Fruit fly (Drosophila melanogaster) whole organism, embryonic: ENCODE data around the gene CG8173.

Experiments used
- Atf-2 ChIP-seq: fragments of 200-800 bp; sonication (Bioruptor generic); optimal IDR thresholded peaks from 2 replicates; lab custom pipeline; 2016; ENCODE audit warnings: missing biosample characterization, missing genetic modification characterization
- Atf3 ChIP-seq: fragments of 200-800 bp; sonication (Bioruptor generic); optimal IDR thresholded peaks from 3 replicates; lab custom pipeline; 2016; ENCODE audit warnings: missing biosample characterization, missing genetic modification characterization
- Bgb ChIP-seq: fragments of 200-800 bp; sonication (Bioruptor generic); IDR thresholded peaks from 2 replicates; pipeline ENCODE4 v1.3.6; 2022; ENCODE audit warnings: missing biosample characterization, missing genetic modification characterization; ENCODE audit not compliant: partially characterized antibody
- CG10147 ChIP-seq: fragments of 200-800 bp; sonication (Bioruptor generic); optimal IDR thresholded peaks from 2 replicates; lab custom pipeline; 2019; ENCODE audit warnings: missing biosample characterization, mild to moderate bottlenecking, missing genetic modification characterization, moderate library complexity
- CG10321 ChIP-seq: fragments of 200-800 bp; sonication (Bioruptor generic); IDR thresholded peaks from 2 replicates; pipeline ENCODE4 v1.3.6; 2022; ENCODE audit warnings: missing biosample characterization, missing genetic modification characterization
- CG13287 ChIP-seq: fragments of 200-800 bp; sonication (Bioruptor generic); IDR thresholded peaks from 2 replicates; pipeline ENCODE4 v1.3.6; 2022; ENCODE audit warnings: missing biosample characterization, missing genetic modification characterization; ENCODE audit not compliant: partially characterized antibody
- CG15073 ChIP-seq: fragments of 200-800 bp; sonication (Bioruptor generic); optimal IDR thresholded peaks from 2 replicates; lab custom pipeline; 2016; ENCODE audit warnings: missing biosample characterization, missing genetic modification characterization
- CG18011 ChIP-seq: fragments of 200-800 bp; sonication (Bioruptor generic); optimal IDR thresholded peaks from 2 replicates; lab custom pipeline; 2017; ENCODE audit warnings: missing biosample characterization, missing genetic modification characterization, mild to moderate bottlenecking, moderate library complexity, missing genotype
- CG2120 ChIP-seq: fragments of 200-800 bp; sonication (Bioruptor generic); optimal IDR thresholded peaks from 3 replicates; lab custom pipeline; 2016; ENCODE audit warnings: missing biosample characterization, missing genetic modification characterization
- CG2199 ChIP-seq: fragments of 200-800 bp; sonication (Bioruptor generic); IDR thresholded peaks from 3 replicates; pipeline ENCODE4 v1.3.6; 2022; ENCODE audit warnings: missing biosample characterization, missing genetic modification characterization
- CG31365 ChIP-seq: fragments of 200-800 bp; sonication (Bioruptor generic); optimal IDR thresholded peaks from 2 replicates; lab custom pipeline; 2018; ENCODE audit warnings: missing biosample characterization, mild to moderate bottlenecking, missing genetic modification characterization
- CG31441 ChIP-seq: fragments of 200-800 bp; sonication (Bioruptor generic); IDR thresholded peaks from 2 replicates; pipeline ENCODE4 v1.3.6; 2022; ENCODE audit warnings: missing biosample characterization, missing genetic modification characterization
- CG3281 ChIP-seq: fragments of 200-800 bp; sonication (Bioruptor generic); optimal IDR thresholded peaks from 3 replicates; lab custom pipeline; 2017; ENCODE audit warnings: missing biosample characterization, mild to moderate bottlenecking, missing genetic modification characterization
- CG4820 ChIP-seq: fragments of 200-800 bp; sonication (Bioruptor generic); optimal IDR thresholded peaks from 3 replicates; lab custom pipeline; 2016; ENCODE audit warnings: missing biosample characterization, missing genetic modification characterization
- CG6765 ChIP-seq: fragments of 200-800 bp; sonication (Bioruptor generic); optimal IDR thresholded peaks from 3 replicates; lab custom pipeline; 2017; ENCODE audit warnings: missing biosample characterization, mild to moderate bottlenecking, missing genetic modification characterization
- CG6791 ChIP-seq: fragments of 200-800 bp; sonication (Bioruptor generic); IDR thresholded peaks from 3 replicates; pipeline ENCODE4 v1.3.6; 2022; ENCODE audit warnings: missing biosample characterization, missing genetic modification characterization; ENCODE audit not compliant: partially characterized antibody
- CG8924 ChIP-seq: fragments of 200-800 bp; optimal IDR thresholded peaks from 3 replicates; lab custom pipeline; 2019; ENCODE audit warnings: missing biosample characterization, mild to moderate bottlenecking, missing genetic modification characterization, moderate library complexity
- CG8944 ChIP-seq: fragments of 200-800 bp; sonication (Bioruptor generic); optimal IDR thresholded peaks from 3 replicates; lab custom pipeline; 2016; ENCODE audit warnings: missing biosample characterization, missing genetic modification characterization
- CkIIα-i1 ChIP-seq: fragments of 200-800 bp; sonication (Bioruptor generic); IDR thresholded peaks from 2 replicates; pipeline ENCODE4 v1.3.6; 2022; ENCODE audit warnings: missing biosample characterization, missing genetic modification characterization
- Dip3 ChIP-seq: fragments of 200-800 bp; sonication (Bioruptor generic); optimal IDR thresholded peaks from 3 replicates; lab custom pipeline; 2016; ENCODE audit warnings: missing biosample characterization, missing genetic modification characterization
- Dll ChIP-seq: fragments of 200-800 bp; sonication (Bioruptor generic); IDR thresholded peaks from 4 replicates; pipeline ENCODE4 v1.3.6; 2022; ENCODE audit warnings: missing biosample characterization, missing genetic modification characterization; ENCODE audit not compliant: partially characterized antibody
- H2.0 ChIP-seq: fragments of 200-800 bp; sonication (Bioruptor generic); IDR thresholded peaks from 2 replicates; pipeline ENCODE4 v1.3.6; 2022; ENCODE audit warnings: missing biosample characterization, missing genetic modification characterization
- HLH3B ChIP-seq: fragments of 200-800 bp; sonication (Bioruptor generic); IDR thresholded peaks from 2 replicates; pipeline ENCODE4 v1.3.6; 2022; ENCODE audit warnings: missing biosample characterization, missing genetic modification characterization
- HLHmδ ChIP-seq: fragments of 200-800 bp; sonication (Bioruptor generic); optimal IDR thresholded peaks from 2 replicates; lab custom pipeline; 2018; ENCODE audit warnings: missing biosample characterization, mild to moderate bottlenecking, missing genetic modification characterization, moderate library complexity
- Hmr ChIP-seq: fragments of 200-800 bp; sonication (Bioruptor generic); optimal IDR thresholded peaks from 3 replicates; lab custom pipeline; 2017; ENCODE audit warnings: mild to moderate bottlenecking, missing biosample characterization, missing genetic modification reagents, missing genetic modification characterization
- Hmx ChIP-seq: fragments of 200-800 bp; sonication (Bioruptor generic); optimal IDR thresholded peaks from 2 replicates; lab custom pipeline; 2016; ENCODE audit warnings: missing biosample characterization, missing genetic modification characterization
- Lhr ChIP-seq: fragments of 200-800 bp; sonication (Bioruptor generic); optimal IDR thresholded peaks from 3 replicates; lab custom pipeline; 2017; ENCODE audit warnings: mild to moderate bottlenecking, missing biosample characterization, missing genetic modification reagents, missing genetic modification characterization
- Myb ChIP-seq: fragments of 200-800 bp; sonication (Bioruptor generic); optimal IDR thresholded peaks from 2 replicates; lab custom pipeline; 2016; ENCODE audit warnings: missing biosample characterization, missing genetic modification characterization
- Ravus ChIP-seq: fragments of 200-800 bp; sonication (Bioruptor generic); IDR thresholded peaks from 2 replicates; pipeline ENCODE4 v1.3.6; 2022; ENCODE audit warnings: missing biosample characterization, missing genetic modification characterization
- Stat92E ChIP-seq, 3 experiments: fragments of >200 bp in 2 of 3; fragments of 200-800 bp in 1 of 3; sonication (Bioruptor generic) in 1 of 3; optimal IDR thresholded peaks; 2 replicates each; lab custom pipeline; 2017 to 2019; ENCODE audit warnings: missing biosample characterization in 3 of 3, missing genetic modification characterization in 3 of 3, mild to moderate bottlenecking in 1 of 3, moderate library complexity in 1 of 3
- abd-A ChIP-seq: fragments of 200-800 bp; sonication (Bioruptor generic); optimal IDR thresholded peaks from 3 replicates; lab custom pipeline; 2019; ENCODE audit warnings: missing biosample characterization, mild to moderate bottlenecking, missing genetic modification characterization, moderate library complexity
- amos ChIP-seq: fragments of 200-800 bp; sonication (Bioruptor generic); IDR thresholded peaks from 2 replicates; pipeline ENCODE4 v1.3.6; 2022; ENCODE audit warnings: missing biosample characterization, missing genetic modification characterization; ENCODE audit not compliant: partially characterized antibody
- ash1 ChIP-seq: fragments of 200-800 bp; sonication (Bioruptor generic); optimal IDR thresholded peaks from 2 replicates; lab custom pipeline; 2018; ENCODE audit warnings: missing biosample characterization, mild to moderate bottlenecking, missing genetic modification characterization
- br ChIP-seq: fragments of >200 bp; optimal IDR thresholded peaks from 2 replicates; lab custom pipeline; 2017
- danr ChIP-seq: fragments of 200-800 bp; sonication (Bioruptor generic); IDR thresholded peaks from 2 replicates; pipeline ENCODE4 v1.3.6; 2022; ENCODE audit warnings: missing biosample characterization, missing genetic modification characterization
- gcm2 ChIP-seq: fragments of 200-800 bp; sonication (Bioruptor generic); optimal IDR thresholded peaks from 2 replicates; lab custom pipeline; 2016; ENCODE audit warnings: missing biosample characterization, missing genetic modification characterization
- gt ChIP-seq: fragments of 200-800 bp; sonication (Bioruptor generic); IDR thresholded peaks from 2 replicates; pipeline ENCODE4 v1.3.6; 2022; ENCODE audit warnings: missing biosample characterization, missing genetic modification characterization
- kni ChIP-seq: fragments of 200-800 bp; sonication (Bioruptor generic); optimal IDR thresholded peaks from 3 replicates; lab custom pipeline; 2017; ENCODE audit warnings: mild to moderate bottlenecking, missing biosample characterization, missing genetic modification reagents, missing genetic modification characterization
- lbe ChIP-seq: fragments of 200-800 bp; sonication (Bioruptor generic); optimal IDR thresholded peaks from 2 replicates; lab custom pipeline; 2016; ENCODE audit warnings: missing biosample characterization, mild to moderate bottlenecking, missing genetic modification characterization
- lov ChIP-seq, 2 experiments: fragments of 200-800 bp in 1 of 2; fragments of >200 bp in 1 of 2; sonication (Bioruptor generic) in 1 of 2; IDR thresholded peaks in 1 of 2; optimal IDR thresholded peaks in 1 of 2; 2 replicates in 1 of 2; 3 replicates in 1 of 2; pipeline versions ENCODE4 v1.3.6 to Lab custom; 2017 to 2022; ENCODE audit warnings: missing biosample characterization in 1 of 2, missing genetic modification characterization in 1 of 2
- luna ChIP-seq: fragments of 200-800 bp; sonication (Bioruptor generic); optimal IDR thresholded peaks from 2 replicates; lab custom pipeline; 2016; ENCODE audit warnings: missing biosample characterization, missing genetic modification characterization
- mirr ChIP-seq: fragments of 200-800 bp; sonication (Bioruptor generic); optimal IDR thresholded peaks from 3 replicates; lab custom pipeline; 2018; ENCODE audit warnings: missing biosample characterization, mild to moderate bottlenecking, missing genetic modification characterization
- onecut ChIP-seq: fragments of 200-800 bp; sonication (Bioruptor generic); IDR thresholded peaks from 2 replicates; pipeline ENCODE4 v1.3.6; 2022; ENCODE audit warnings: missing biosample characterization, missing genetic modification characterization
- scrt ChIP-seq: fragments of 200-800 bp; sonication (Bioruptor generic); optimal IDR thresholded peaks from 2 replicates; lab custom pipeline; 2018; ENCODE audit warnings: missing biosample characterization, mild to moderate bottlenecking, missing genetic modification characterization, moderate library complexity
- sens-2 ChIP-seq: fragments of 200-800 bp; sonication (Bioruptor generic); IDR thresholded peaks from 2 replicates; pipeline ENCODE4 v1.3.6; 2022; ENCODE audit warnings: missing biosample characterization, missing genetic modification characterization
- stwl ChIP-seq: fragments of 200-800 bp; sonication (Bioruptor generic); optimal IDR thresholded peaks from 3 replicates; lab custom pipeline; 2018; ENCODE audit warnings: missing biosample characterization, mild to moderate bottlenecking, missing genetic modification characterization, moderate library complexity
- tll ChIP-seq, 2 experiments: fragments of 200-800 bp in 1 of 2; fragments of >200 bp in 1 of 2; sonication (Bioruptor generic) in 1 of 2; optimal IDR thresholded peaks; 2 replicates each; lab custom pipeline; 2017 to 2019; ENCODE audit warnings: missing biosample characterization in 2 of 2, missing genetic modification characterization in 2 of 2, mild to moderate bottlenecking in 1 of 2, moderate library complexity in 1 of 2
- toy ChIP-seq: fragments of 200-800 bp; sonication (Bioruptor generic); IDR thresholded peaks from 2 replicates; pipeline ENCODE4 v1.3.6; 2022; ENCODE audit warnings: missing biosample characterization, missing genetic modification characterization
- twi ChIP-seq: fragments of 200-800 bp; optimal IDR thresholded peaks from 2 replicates; lab custom pipeline; 2019; ENCODE audit warnings: missing biosample characterization, mild to moderate bottlenecking, missing genetic modification characterization, moderate library complexity

CG8173 gene

dm6 chrX:17737024-17737685 is 27.7 kb upstream of the CG8173 start (continued):
- no peak for TF ChIP-seq CG4820
- TF ChIP-seq CG10321 (GFP tag; lab: Robert Waterston, UW): no peak
- peak; percentile 2 for TF ChIP-seq CG10147 (GFP tag; lab: Kevin White, UChicago)
- TF ChIP-seq gt (GFP tag; lab: Robert Waterston, UW): no peak
- TF ChIP-seq CG8944 (GFP tag; lab: Kevin White, UChicago): no peak
- TF ChIP-seq tll (GFP tag; optimal IDR thresholded peaks at IDR 0.05; lab: Kevin White, UChicago): no peak
- no peak for TF ChIP-seq CG15073 (GFP tag; lab: Kevin White, UChicago)
- TF ChIP-seq Myb (GFP tag; lab: Kevin White, UChicago): peak; percentile 33
- no peak for TF ChIP-seq CG13287 (GFP tag; lab: Robert Waterston, UW)
- no peak for TF ChIP-seq stwl (tag; lab: Kevin White, UChicago)
- TF ChIP-seq CkIIα-i1 (GFP tag; lab: Robert Waterston, UW): no peak
- no peak for TF ChIP-seq br
- no peak for TF ChIP-seq lov (optimal IDR thresholded peaks at IDR 0.05; lab: Kevin White, UChicago)
- no peak for TF ChIP-seq lov (GFP tag; IDR thresholded peaks at IDR 0.05; lab: Robert Waterston, UW)
- peak; percentile 43; the same call in 1 of the 2 replicates for TF ChIP-seq Bgb
- no peak for TF ChIP-seq HLH3B (GFP tag; lab: Robert Waterston, UW)
- peak; percentile 69 for TF ChIP-seq abd-A (tag; lab: Kevin White, UChicago)
- TF ChIP-seq CG2120 (GFP tag; lab: Kevin White, UChicago): no peak
- no peak for TF ChIP-seq CG31365 (tag; lab: Kevin White, UChicago)
- no peak for TF ChIP-seq HLHmδ (GFP tag; lab: Kevin White, UChicago)
- no peak for TF ChIP-seq Dip3 (GFP tag; lab: Kevin White, UChicago)
- peak; percentile 91 for TF ChIP-seq CG2199 (GFP tag; lab: Robert Waterston, UW)
- TF ChIP-seq amos (GFP tag; lab: Robert Waterston, UW): peak; percentile 58
- TF ChIP-seq lbe (GFP tag; lab: Kevin White, UChicago): no peak
- no peak for TF ChIP-seq Ravus (GFP tag; lab: Robert Waterston, UW)
- TF ChIP-seq Stat92E (GFP tag; optimal IDR thresholded peaks at IDR 0.05; lab: Kevin White, UChicago): peak in 1 of 3 experiments; percentile 19
- peak; percentile 69; the same call in 2 of the 3 replicates for TF ChIP-seq CG6791 (GFP tag; lab: Robert Waterston, UW)
- no peak for TF ChIP-seq Atf3 (GFP tag; lab: Kevin White, UChicago)
- no peak for TF ChIP-seq mirr (GFP tag; lab: Kevin White, UChicago)
- no peak for TF ChIP-seq Atf-2 (GFP tag; lab: Kevin White, UChicago)
- TF ChIP-seq gcm2 (GFP tag; lab: Kevin White, UChicago): no peak
- no peak for TF ChIP-seq danr (GFP tag; lab: Robert Waterston, UW)
- no peak for TF ChIP-seq luna (GFP tag; lab: Kevin White, UChicago)
- no peak for TF ChIP-seq sens-2 (GFP tag; lab: Robert Waterston, UW)
- TF ChIP-seq Hmx (GFP tag; lab: Kevin White, UChicago): no peak
- TF ChIP-seq kni (GFP tag; lab: Kevin White, UChicago): peak; percentile 91
- peak; percentile 1 for TF ChIP-seq Lhr (GFP tag; lab: Kevin White, UChicago)
- TF ChIP-seq twi: no peak
- no peak for TF ChIP-seq CG6765 (GFP tag; lab: Kevin White, UChicago)
- no peak for TF ChIP-seq H2.0 (GFP tag; lab: Robert Waterston, UW)
- TF ChIP-seq toy: no peak
- TF ChIP-seq onecut (GFP tag; lab: Robert Waterston, UW): no peak
- TF ChIP-seq CG31441 (GFP tag; lab: Robert Waterston, UW): no peak
- no peak for TF ChIP-seq CG3281 (GFP tag; lab: Kevin White, UChicago)
- no peak for TF ChIP-seq ash1 (GFP tag; lab: Kevin White, UChicago)
- no peak for TF ChIP-seq CG8924
- no peak for TF ChIP-seq Dll (GFP tag; lab: Robert Waterston, UW)
- TF ChIP-seq Hmr: no peak
- no peak for TF ChIP-seq CG18011 (GFP tag; lab: Kevin White, UChicago)
- no peak for TF ChIP-seq scrt
